Fruit fly (Drosophila melanogaster) whole organism, prepupa: ENCODE data around the gene stol.

Source experiments
- Blimp-1 ChIP-seq: fragments of 200-800 bp; sonication (Bioruptor generic); optimal IDR thresholded peaks from 3 replicates; lab custom pipeline; 2017; ENCODE audit warnings: missing biosample characterization, missing genetic modification characterization, mild to moderate bottlenecking, moderate library complexity, missing genetic modification reagents
- CG11294 ChIP-seq: fragments of 200-800 bp; sonication (Bioruptor generic); IDR thresholded peaks from 2 replicates; pipeline ENCODE4 v1.3.6; 2022; ENCODE audit warnings: missing biosample characterization, missing genetic modification characterization
- CG1621 ChIP-seq: fragments of 200-800 bp; sonication (Bioruptor generic); optimal IDR thresholded peaks from 3 replicates; lab custom pipeline; 2018; ENCODE audit warnings: missing biosample characterization, mild to moderate bottlenecking, missing genetic modification characterization
- CG3032 ChIP-seq: fragments of 200-800 bp; optimal IDR thresholded peaks from 2 replicates; lab custom pipeline; 2019; ENCODE audit warnings: missing biosample characterization, mild to moderate bottlenecking, missing genetic modification characterization, moderate library complexity
- CG32006 ChIP-seq: fragments of 200-800 bp; sonication (Bioruptor generic); optimal IDR thresholded peaks from 3 replicates; lab custom pipeline; 2017; ENCODE audit warnings: missing biosample characterization, mild to moderate bottlenecking, missing genetic modification characterization
- CG34406 ChIP-seq: fragments of 200-800 bp; sonication (Bioruptor generic); optimal IDR thresholded peaks from 3 replicates; lab custom pipeline; 2016; ENCODE audit warnings: missing biosample characterization, missing genetic modification characterization
- CG6276 ChIP-seq: fragments of 200-800 bp; sonication (Bioruptor generic); optimal IDR thresholded peaks from 2 replicates; lab custom pipeline; 2017; ENCODE audit warnings: missing biosample characterization, mild to moderate bottlenecking, missing genetic modification characterization
- CG6808 ChIP-seq: fragments of 200-800 bp; sonication (Bioruptor generic); optimal IDR thresholded peaks from 3 replicates; lab custom pipeline; 2017; ENCODE audit warnings: missing biosample characterization, missing genetic modification characterization, mild to moderate bottlenecking, moderate library complexity, missing genetic modification reagents
- CG6854 ChIP-seq: fragments of 200-800 bp; sonication (Bioruptor generic); optimal IDR thresholded peaks from 2 replicates; lab custom pipeline; 2017; ENCODE audit warnings: missing biosample characterization, mild to moderate bottlenecking, missing genetic modification characterization
- CG7368 ChIP-seq: fragments of 200-800 bp; sonication (Bioruptor generic); optimal IDR thresholded peaks from 3 replicates; lab custom pipeline; 2016; ENCODE audit warnings: missing biosample characterization, missing genetic modification characterization
- CG8119 ChIP-seq: fragments of 200-800 bp; sonication (Bioruptor generic); IDR thresholded peaks from 3 replicates; pipeline ENCODE4 v1.3.6; 2022; ENCODE audit warnings: missing biosample characterization, missing genetic modification characterization
- CG8319 ChIP-seq: fragments of 200-800 bp; sonication (Bioruptor generic); optimal IDR thresholded peaks from 3 replicates; lab custom pipeline; 2016; ENCODE audit warnings: missing biosample characterization, missing genetic modification characterization
- CG8632 ChIP-seq: fragments of 200-800 bp; sonication (Bioruptor generic); optimal IDR thresholded peaks from 3 replicates; lab custom pipeline; 2016; ENCODE audit warnings: missing biosample characterization, missing genetic modification characterization
- CG9139 ChIP-seq: fragments of 200-800 bp; sonication (Bioruptor generic); optimal IDR thresholded peaks from 3 replicates; lab custom pipeline; 2017; ENCODE audit warnings: missing biosample characterization, mild to moderate bottlenecking, missing genetic modification characterization
- Eip75B ChIP-seq: fragments of 200-800 bp; sonication (Bioruptor generic); optimal IDR thresholded peaks from 3 replicates; lab custom pipeline; 2016; ENCODE audit warnings: missing biosample characterization, missing genetic modification characterization
- Eip78C ChIP-seq: fragments of 200-800 bp; sonication (Bioruptor generic); peaks from one replicate; lab custom pipeline; 2016; ENCODE audit warnings: missing biosample characterization, missing genetic modification characterization
- Eip93F ChIP-seq: fragments of 200-800 bp; sonication (Bioruptor generic); optimal IDR thresholded peaks from 2 replicates; lab custom pipeline; 2016; ENCODE audit warnings: missing biosample characterization, mild to moderate bottlenecking, missing genetic modification characterization
- Ets21C ChIP-seq: fragments of 200-800 bp; sonication (Bioruptor generic); optimal IDR thresholded peaks from 3 replicates; lab custom pipeline; 2016; ENCODE audit warnings: missing biosample characterization, missing genetic modification characterization
- Ets96B ChIP-seq: fragments of 200-800 bp; optimal IDR thresholded peaks from 2 replicates; lab custom pipeline; 2019; ENCODE audit warnings: missing biosample characterization, mild to moderate bottlenecking, missing genetic modification characterization, moderate library complexity
- Gug ChIP-seq: fragments of 200-800 bp; sonication (Bioruptor generic); IDR thresholded peaks from 2 replicates; pipeline ENCODE4 v1.3.6; 2022; ENCODE audit warnings: missing biosample characterization, missing genetic modification characterization
- Hr38 ChIP-seq: sonication (Bioruptor generic); optimal IDR thresholded peaks from 2 replicates; lab custom pipeline; 2016; ENCODE audit warnings: missing biosample characterization, missing genetic modification characterization
- Hr4 ChIP-seq: fragments of 200-800 bp; sonication (Bioruptor generic); optimal IDR thresholded peaks from 3 replicates; lab custom pipeline; 2016; ENCODE audit warnings: missing biosample characterization, missing genetic modification characterization
- OdsH ChIP-seq: fragments of 200-800 bp; sonication (Bioruptor generic); optimal IDR thresholded peaks from 3 replicates; lab custom pipeline; 2016; ENCODE audit warnings: missing biosample characterization, missing genetic modification characterization
- Smox ChIP-seq: fragments of 200-800 bp; sonication (Bioruptor generic); optimal IDR thresholded peaks from 3 replicates; lab custom pipeline; 2016; ENCODE audit warnings: missing biosample characterization, missing genetic modification characterization
- Sox102F ChIP-seq: fragments of 200-800 bp; sonication (Bioruptor generic); optimal IDR thresholded peaks from 2 replicates; lab custom pipeline; 2016; ENCODE audit warnings: missing biosample characterization, mild to moderate bottlenecking, missing genetic modification characterization
- Sox14 ChIP-seq: fragments of 200-800 bp; sonication (Bioruptor generic); optimal IDR thresholded peaks from 3 replicates; lab custom pipeline; 2016; ENCODE audit warnings: missing biosample characterization, missing genetic modification characterization
- achi ChIP-seq: fragments of 200-800 bp; sonication (Bioruptor generic); optimal IDR thresholded peaks from 3 replicates; lab custom pipeline; 2016; ENCODE audit warnings: missing biosample characterization, missing genetic modification characterization
- dac ChIP-seq: fragments of 200-800 bp; sonication (Bioruptor generic); optimal IDR thresholded peaks from 2 replicates; lab custom pipeline; 2017; ENCODE audit warnings: missing biosample characterization, mild to moderate bottlenecking, missing genetic modification characterization
- esn ChIP-seq: fragments of 200-800 bp; sonication (Bioruptor generic); optimal IDR thresholded peaks from 2 replicates; lab custom pipeline; 2016; ENCODE audit warnings: missing biosample characterization, mild to moderate bottlenecking, missing genetic modification characterization, moderate library complexity
- fd59A ChIP-seq: fragments of 200-800 bp; sonication (Bioruptor generic); optimal IDR thresholded peaks from 2 replicates; lab custom pipeline; 2017; ENCODE audit warnings: missing biosample characterization, mild to moderate bottlenecking, missing genetic modification characterization, missing genetic modification reagents
- fkh ChIP-seq: fragments of 200-800 bp; sonication (Bioruptor generic); optimal IDR thresholded peaks from 3 replicates; lab custom pipeline; 2017; ENCODE audit warnings: missing biosample characterization, mild to moderate bottlenecking, missing genetic modification characterization, moderate library complexity
- pdm3 ChIP-seq: fragments of 200-800 bp; sonication (Bioruptor generic); optimal IDR thresholded peaks from 3 replicates; lab custom pipeline; 2016; ENCODE audit warnings: missing biosample characterization, missing genetic modification characterization
- salr ChIP-seq, 2 experiments: fragments of 200-800 bp; sonication (Bioruptor generic); optimal IDR thresholded peaks; 3 replicates each; lab custom pipeline; 2016 to 2018; ENCODE audit warnings: missing biosample characterization in 2 of 2, missing genetic modification characterization in 2 of 2, mild to moderate bottlenecking in 1 of 2
- spab ChIP-seq: fragments of 200-800 bp; sonication (Bioruptor generic); optimal IDR thresholded peaks from 2 replicates; lab custom pipeline; 2017; ENCODE audit warnings: missing biosample characterization, mild to moderate bottlenecking, missing genetic modification characterization, missing genetic modification reagents
- ss ChIP-seq, 2 experiments: fragments of 200-800 bp; sonication (Bioruptor generic); optimal IDR thresholded peaks; 2 replicates in 1 of 2; 3 replicates in 1 of 2; lab custom pipeline; 2017 to 2018; ENCODE audit warnings: mild to moderate bottlenecking in 2 of 2, missing biosample characterization in 2 of 2, missing genetic modification characterization in 2 of 2, moderate library complexity in 1 of 2

Gene stol

dm6 chr2L:15616697-15617096, 101.4 kb downstream of the stol start, which contains the start of gene CG11865:
TSS of gene CG11865 (plus strand) at chr2L:15616997.
- TF ChIP-seq dac (GFP tag; lab: Kevin White, UChicago): no peak
- TF ChIP-seq Gug (GFP tag; lab: Robert Waterston, UW): no peak
- TF ChIP-seq Eip75B: no peak
- TF ChIP-seq CG9139 (GFP tag; lab: Kevin White, UChicago): no peak
- no peak for TF ChIP-seq Hr38 (GFP tag; lab: Kevin White, UChicago)
- no peak for TF ChIP-seq CG32006
- no peak for TF ChIP-seq Hr4 (GFP tag; lab: Kevin White, UChicago)
- no peak for TF ChIP-seq CG8632
- TF ChIP-seq Ets21C (GFP tag; lab: Kevin White, UChicago): no peak
- no peak for TF ChIP-seq CG8119 (GFP tag; lab: Robert Waterston, UW)
- TF ChIP-seq CG7368 (GFP tag; lab: Kevin White, UChicago): no peak
- TF ChIP-seq salr (GFP tag; optimal IDR thresholded peaks at IDR 0.05; lab: Kevin White, UChicago): no peak
- no peak for TF ChIP-seq Sox102F (GFP tag; lab: Kevin White, UChicago)
- TF ChIP-seq Blimp-1 (GFP tag; lab: Kevin White, UChicago): no peak
- no peak for TF ChIP-seq achi (GFP tag; lab: Kevin White, UChicago)
- TF ChIP-seq spab (GFP tag; lab: Kevin White, UChicago): no peak
- TF ChIP-seq CG11294 (GFP tag; lab: Robert Waterston, UW): no peak
- no peak for TF ChIP-seq pdm3
- TF ChIP-seq Ets96B (tag; lab: Kevin White, UChicago): no peak
- no peak for TF ChIP-seq Eip93F (GFP tag; lab: Kevin White, UChicago)

- TF ChIP-seq Eip93F (GFP tag; lab: Kevin White, UChicago) (no peak), CG34406 (GFP tag; lab: Kevin White, UChicago) (no peak), Sox102F (GFP tag; lab: Kevin White, UChicago) (no peak), CG3032 (tag; lab: Kevin White, UChicago) (no peak), Ets96B (tag; lab: Kevin White, UChicago) (no peak), CG6854 (GFP tag; lab: Kevin White, UChicago) (no peak), CG9139 (GFP tag; lab: Kevin White, UChicago) (no peak), CG6808 (GFP tag; lab: Kevin White, UChicago) (no peak), fkh (GFP tag; lab: Kevin White, UChicago) (no peak), fd59A (no peak), ss (GFP tag; optimal IDR thresholded peaks at IDR 0.05; lab: Kevin White, UChicago) (no peak), CG8319 (GFP tag; lab: Kevin White, UChicago) (no peak), CG1621 (tag; lab: Kevin White, UChicago) (no peak), pdm3 (no peak), Hr4 (GFP tag; lab: Kevin White, UChicago) (no peak), Sox14 (GFP tag; lab: Kevin White, UChicago) (no peak), Gug (GFP tag; lab: Robert Waterston, UW) (no peak), Eip78C (GFP tag; lab: Kevin White, UChicago) (no peak), OdsH (GFP tag; lab: Kevin White, UChicago) (no peak), CG11294 (GFP tag; lab: Robert Waterston, UW) (no peak)
- TF ChIP-seq, all 60 proteins: peak for 0
Observed at dm6 chr2L:15616251-15616650, 101.8 kb downstream of the stol start, which contains the start of gene CG15253. TSS of gene CG15253 (minus strand) at chr2L:15616351.

- no peak for TF ChIP-seq CG6276 (GFP tag; lab: Kevin White, UChicago)
- TF ChIP-seq Gug (GFP tag; lab: Robert Waterston, UW): no peak
- TF ChIP-seq CG32006: no peak
- TF ChIP-seq Sox102F (GFP tag; lab: Kevin White, UChicago): no peak
- TF ChIP-seq CG6808 (GFP tag; lab: Kevin White, UChicago): no peak
Observed at dm6 chr2L:15614728-15615127, 103.3 kb downstream of the stol start, which contains the start of gene CG15254. TSS of gene CG15254 (minus strand) at chr2L:15614828.

dm6 chr2L:15613285-15613912, 104.7 kb downstream of the stol start, which contains the start of gene Semp1:
TSS of gene Semp1 (minus strand) at chr2L:15613335.
- TF ChIP-seq esn (GFP tag; lab: Kevin White, UChicago): no peak
- TF ChIP-seq Smox (GFP tag; lab: Kevin White, UChicago): no peak
- TF ChIP-seq Eip78C (GFP tag; lab: Kevin White, UChicago): no peak
